Worm (Caenorhabditis elegans): Measurements from ENCODE around the gene rpl-42.

Gene rpl-42

ce11 chrII:11097154-11097887 is 4.8 kb downstream of the rpl-42 start, which contains the start of the genes rpl-36.A and nuo-1 (continued):
- TF ChIP-seq mxl-1 (tag; optimal IDR thresholded peaks at IDR 0.05) (no peak), lsl-1 (GFP tag; optimal IDR thresholded peaks at IDR 0.05) (peak; percentile 89), pha-4 (tag; optimal IDR thresholded peaks at IDR 0.05) (peak; percentile 64), bed-2 (GFP tag; IDR thresholded peaks at IDR 0.05) (no peak), hlh-26 (GFP tag; conservative IDR thresholded peaks at IDR 0.05) (no peak), C17E4.6 (GFP tag; IDR thresholded peaks at IDR 0.05) (no peak), somi-1 (GFP tag; optimal IDR thresholded peaks at IDR 0.05) (no peak), aptf-2 (GFP tag; conservative IDR thresholded peaks at IDR 0.05) (no peak), gei-17 (GFP tag; optimal IDR thresholded peaks at IDR 0.05) (no peak), ccch-3 (GFP tag; optimal IDR thresholded peaks at IDR 0.05) (no peak), T07F8.4 (tag; optimal IDR thresholded peaks at IDR 0.05) (no peak), snpc-1.3 (tag; optimal IDR thresholded peaks at IDR 0.05; ENCODE audit: insufficient read depth) (peak; percentile 37), sea-2 (GFP tag; IDR thresholded peaks at IDR 0.05) (no peak), chd-7 (tag; optimal IDR thresholded peaks at IDR 0.05) (no peak), F39B2.1 (GFP tag; IDR thresholded peaks at IDR 0.05) (no peak), aptf-3 (GFP tag; IDR thresholded peaks at IDR 0.05) (no peak), Y56A3A.18 (GFP tag; IDR thresholded peaks at IDR 0.05) (no peak), B0261.1 (tag; optimal IDR thresholded peaks at IDR 0.05) (no peak), dpff-1 (tag; optimal IDR thresholded peaks at IDR 0.05) (no peak), lin-35 (GFP tag; optimal IDR thresholded peaks at IDR 0.05) (peak in 1 of 3 experiments; percentile 67), snpc-3.4 (tag; optimal IDR thresholded peaks at IDR 0.05) (peak; percentile 60), cebp-2 (GFP tag; IDR thresholded peaks at IDR 0.05) (no peak), hmg-20 (GFP tag; IDR thresholded peaks at IDR 0.05) (no peak), him-1 (tag; optimal IDR thresholded peaks at IDR 0.05) (peak; percentile 30), nhr-27 (tag; optimal IDR thresholded peaks at IDR 0.05) (no peak), nhr-120 (GFP tag; IDR thresholded peaks at IDR 0.05) (no peak), egl-18 (GFP tag; IDR thresholded peaks at IDR 0.05) (no peak), rec-8 (tag; optimal IDR thresholded peaks at IDR 0.05) (no peak), hlh-12 (tag; optimal IDR thresholded peaks at IDR 0.05) (no peak), madf-10 (tag; optimal IDR thresholded peaks at IDR 0.05) (no peak), ceh-79 (tag; optimal IDR thresholded peaks at IDR 0.05) (no peak), T26A5.8 (tag; optimal IDR thresholded peaks at IDR 0.05) (no peak), repo-1 (tag; optimal IDR thresholded peaks at IDR 0.05) (no peak), mel-28 (tag; optimal IDR thresholded peaks at IDR 0.05; ENCODE audit: borderline replicate concordance) (no peak), nhr-90 (tag; optimal IDR thresholded peaks at IDR 0.05) (no peak), mes-4 (tag; optimal IDR thresholded peaks at IDR 0.05) (no peak), nhr-179 (tag; optimal IDR thresholded peaks at IDR 0.05) (no peak), F33H1.4 (GFP tag; IDR thresholded peaks at IDR 0.05) (peak; percentile 95), zfh-2 (GFP tag; conservative IDR thresholded peaks at IDR 0.05) (no peak), F10E7.11 (tag; optimal IDR thresholded peaks at IDR 0.05) (no peak), hsf-1 (GFP tag; IDR thresholded peaks at IDR 0.05) (no peak), lin-40 (tag; optimal IDR thresholded peaks at IDR 0.05) (peak; percentile 27), egrh-3 (GFP tag; IDR thresholded peaks at IDR 0.05) (no peak), F23B12.7 (tag; optimal IDR thresholded peaks at IDR 0.05; ENCODE audit: insufficient read depth) (peak; percentile 91), nfyb-1 (GFP tag; IDR thresholded peaks at IDR 0.05) (0 out of 2 replicates have a peak, but pooled peaks have one; percentile 10), hmg-1.2 (GFP tag; IDR thresholded peaks at IDR 0.05) (peak; percentile 42; the same call in 1 of the 2 replicates), ztf-26 (tag; optimal IDR thresholded peaks at IDR 0.05) (no peak), dpl-1 (GFP tag; optimal IDR thresholded peaks at IDR 0.05) (peak; percentile 22)

Data from whole organism, young adult.